Fruit fly (Drosophila melanogaster) whole organism, wandering third instar larva: ENCODE data around the gene CG17568.

ENCODE experiments used
- CG32264 ChIP-seq: fragments of 200-800 bp; sonication (Bioruptor generic); optimal IDR thresholded peaks from 2 replicates; lab custom pipeline; 2016; ENCODE audit warnings: missing biosample characterization, missing genetic modification characterization
- Hnf4 ChIP-seq: fragments of 200-800 bp; sonication (Bioruptor generic); optimal IDR thresholded peaks from 2 replicates; lab custom pipeline; 2016; ENCODE audit warnings: missing biosample characterization, mild to moderate bottlenecking, missing genetic modification characterization
- Jra ChIP-seq: sonication (Bioruptor generic); optimal IDR thresholded peaks from 2 replicates; lab custom pipeline; 2016; ENCODE audit warnings: missing biosample characterization, missing genetic modification characterization
- Rel ChIP-seq, 2 experiments: fragments of 200-800 bp; sonication (Bioruptor generic) in 1 of 2; optimal IDR thresholded peaks; 2 replicates in 1 of 2; 3 replicates in 1 of 2; lab custom pipeline; 2016 to 2019; ENCODE audit warnings: mild to moderate bottlenecking in 2 of 2, missing biosample characterization in 2 of 2, missing genetic modification characterization in 2 of 2, moderate library complexity in 1 of 2
- dl ChIP-seq, 2 experiments: fragments of 175-275, 200-275 bp in 1 of 2; fragments of 200-275 bp in 1 of 2; sonication (Bioruptor generic); optimal IDR thresholded peaks; lab custom pipeline; 2018; ENCODE audit warnings: mild to moderate bottlenecking in 2 of 2, missing biosample characterization in 2 of 2, missing genetic modification characterization in 2 of 2, moderate library complexity in 2 of 2; ENCODE audit not compliant: partially characterized antibody in 2 of 2, insufficient read depth in 1 of 2
- dmrt93B ChIP-seq: fragments of 200-800 bp; sonication (Bioruptor generic); optimal IDR thresholded peaks from 2 replicates; lab custom pipeline; 2018; ENCODE audit warnings: missing biosample characterization, mild to moderate bottlenecking, missing genetic modification characterization
- foxo ChIP-seq, 2 experiments: fragments of 200-800 bp; sonication (Bioruptor generic); optimal IDR thresholded peaks; 2 replicates in 1 of 2; 3 replicates in 1 of 2; lab custom pipeline; 2016 to 2017; ENCODE audit warnings: missing biosample characterization in 2 of 2, missing genetic modification characterization in 2 of 2
- pan ChIP-seq: fragments of >200 bp; optimal IDR thresholded peaks from 2 replicates; lab custom pipeline; 2017

- no peak for TF ChIP-seq CG32264
- no peak for TF ChIP-seq dmrt93B (GFP tag; lab: Kevin White, UChicago)
- no peak for TF ChIP-seq Jra
- no peak for TF ChIP-seq Rel (GFP tag; optimal IDR thresholded peaks at IDR 0.05; lab: Kevin White, UChicago)
- TF ChIP-seq Rel (tag; optimal IDR thresholded peaks at IDR 0.05; lab: Kevin White, UChicago): no peak
- TF ChIP-seq pan (lab: Kevin White, UChicago): no peak
- TF ChIP-seq dl (GFP tag; optimal IDR thresholded peaks at IDR 0.05; lab: Kevin White, UChicago; ENCODE audit: insufficient read depth in 1 of 2, partially characterized antibody in 2 of 2): no peak
- TF ChIP-seq Hnf4: no peak
- no peak for TF ChIP-seq foxo (GFP tag; optimal IDR thresholded peaks at IDR 0.05; lab: Kevin White, UChicago)
Observed at dm6 chr2L:19212401-19212800, 30.9 kb upstream of the CG17568 start.
